Fruit fly (Drosophila melanogaster) whole organism, embryonic: ENCODE results near the gene RhoGAPp190.
A peak's percentile ranks its signal among the peaks of the same experiment; 100 is the strongest.

Source experiments
- CG14050 ChIP-seq: fragments of 200-800 bp; sonication (Bioruptor generic); IDR thresholded peaks from 3 replicates; pipeline ENCODE4 v1.3.6; 2022; ENCODE audit warnings: missing biosample characterization, missing genetic modification characterization
- CG14441 ChIP-seq: fragments of 200-800 bp; sonication (Bioruptor generic); IDR thresholded peaks from 2 replicates; pipeline ENCODE4 v1.3.6; 2022; ENCODE audit warnings: missing biosample characterization, missing genetic modification characterization
- CG15479 ChIP-seq: fragments of 200-800 bp; sonication (Bioruptor generic); optimal IDR thresholded peaks from 3 replicates; lab custom pipeline; 2019; ENCODE audit warnings: missing biosample characterization, mild to moderate bottlenecking, missing genetic modification characterization, moderate library complexity
- CG1603 ChIP-seq: fragments of 200-800 bp; sonication (Bioruptor generic); optimal IDR thresholded peaks from 2 replicates; lab custom pipeline; 2019; ENCODE audit warnings: missing biosample characterization, mild to moderate bottlenecking, missing genetic modification characterization, moderate library complexity
- CG17612 ChIP-seq: fragments of 200-800 bp; sonication (Bioruptor generic); IDR thresholded peaks from 2 replicates; pipeline ENCODE4 v1.3.6; 2022; ENCODE audit warnings: missing biosample characterization, missing genetic modification characterization
- CG17802 ChIP-seq: fragments of 200-800 bp; sonication (Bioruptor generic); optimal IDR thresholded peaks from 2 replicates; lab custom pipeline; 2018; ENCODE audit warnings: missing biosample characterization, mild to moderate bottlenecking, missing genetic modification characterization, moderate library complexity
- CG18011 ChIP-seq: fragments of 200-800 bp; sonication (Bioruptor generic); optimal IDR thresholded peaks from 2 replicates; lab custom pipeline; 2017; ENCODE audit warnings: missing biosample characterization, missing genetic modification characterization, mild to moderate bottlenecking, moderate library complexity, missing genotype
- CG18262 ChIP-seq: fragments of 200-800 bp; optimal IDR thresholded peaks from 3 replicates; lab custom pipeline; 2019; ENCODE audit warnings: missing biosample characterization, mild to moderate bottlenecking, missing genetic modification characterization, moderate library complexity
- CG2116 ChIP-seq: fragments of 200-800 bp; sonication (Bioruptor generic); optimal IDR thresholded peaks from 3 replicates; lab custom pipeline; 2018; ENCODE audit warnings: missing biosample characterization, mild to moderate bottlenecking, missing genetic modification characterization
- CG2202 ChIP-seq: fragments of 200-800 bp; sonication (Bioruptor generic); optimal IDR thresholded peaks from 2 replicates; lab custom pipeline; 2018; ENCODE audit warnings: missing biosample characterization, mild to moderate bottlenecking, missing genetic modification characterization
- CG3163 ChIP-seq: fragments of 200-800 bp; sonication (Bioruptor generic); optimal IDR thresholded peaks from 3 replicates; lab custom pipeline; 2016; ENCODE audit warnings: missing biosample characterization, missing genetic modification characterization
- CG34376 ChIP-seq: fragments of 200-800 bp; sonication (Bioruptor generic); optimal IDR thresholded peaks from 2 replicates; lab custom pipeline; 2018; ENCODE audit warnings: missing biosample characterization, mild to moderate bottlenecking, missing genetic modification characterization
- CG43689 ChIP-seq: fragments of 200-800 bp; sonication (Bioruptor generic); IDR thresholded peaks from 2 replicates; pipeline ENCODE4 v1.3.6; 2022; ENCODE audit warnings: missing biosample characterization, missing genetic modification characterization
- CG7271 ChIP-seq: fragments of 200-800 bp; sonication (Bioruptor generic); optimal IDR thresholded peaks from 2 replicates; lab custom pipeline; 2018; ENCODE audit warnings: missing biosample characterization, mild to moderate bottlenecking, missing genetic modification characterization, moderate library complexity
- CG7928 ChIP-seq: fragments of 200-800 bp; sonication (Bioruptor generic); optimal IDR thresholded peaks from 2 replicates; lab custom pipeline; 2017; ENCODE audit warnings: missing biosample characterization, mild to moderate bottlenecking, missing genetic modification characterization
- CG7963 ChIP-seq: fragments of 200-800 bp; sonication (Bioruptor generic); IDR thresholded peaks from 3 replicates; pipeline ENCODE4 v1.3.6; 2022; ENCODE audit warnings: missing biosample characterization, missing genetic modification characterization; ENCODE audit not compliant: partially characterized antibody
- CG8281 ChIP-seq: fragments of 200-800 bp; sonication (Bioruptor generic); optimal IDR thresholded peaks from 2 replicates; lab custom pipeline; 2018; ENCODE audit warnings: missing biosample characterization, mild to moderate bottlenecking, missing genetic modification characterization, moderate library complexity
- CG9215 ChIP-seq: fragments of 200-800 bp; sonication (Bioruptor generic); IDR thresholded peaks from 2 replicates; pipeline ENCODE4 v1.3.6; 2022; ENCODE audit warnings: missing biosample characterization, missing genetic modification characterization
- D ChIP-seq, 2 experiments: fragments of 200-800 bp in 1 of 2; fragments of >200 bp in 1 of 2; sonication (Bioruptor generic) in 1 of 2; optimal IDR thresholded peaks; 2 replicates in 1 of 2; 3 replicates in 1 of 2; lab custom pipeline; 2017; ENCODE audit warnings: mild to moderate bottlenecking in 1 of 2, missing biosample characterization in 1 of 2, missing genetic modification characterization in 1 of 2, missing genetic modification reagents in 1 of 2
- Hey ChIP-seq: fragments of 200-800 bp; sonication (Bioruptor generic); optimal IDR thresholded peaks from 3 replicates; lab custom pipeline; 2018; ENCODE audit warnings: missing biosample characterization, mild to moderate bottlenecking, missing genetic modification characterization
- Lim3 ChIP-seq: fragments of 200-800 bp; sonication (Bioruptor generic); IDR thresholded peaks from 2 replicates; pipeline ENCODE4 v1.3.6; 2022; ENCODE audit warnings: missing biosample characterization, missing genetic modification characterization
- Nf-YA ChIP-seq: fragments of 200-800 bp; sonication (Bioruptor generic); IDR thresholded peaks from 2 replicates; pipeline ENCODE4 v1.3.6; 2022; ENCODE audit warnings: missing biosample characterization, missing genetic modification characterization
- Oaz ChIP-seq: fragments of 200-800 bp; sonication (Bioruptor generic); IDR thresholded peaks from 2 replicates; pipeline ENCODE4 v1.3.6; 2022; ENCODE audit warnings: missing biosample characterization, missing genetic modification characterization
- cg ChIP-seq: fragments of 200-800 bp; sonication (Bioruptor generic); optimal IDR thresholded peaks from 3 replicates; lab custom pipeline; 2019; ENCODE audit warnings: missing biosample characterization, mild to moderate bottlenecking, missing genetic modification characterization, moderate library complexity
- chm ChIP-seq: fragments of 200-800 bp; sonication (Bioruptor generic); IDR thresholded peaks from 2 replicates; pipeline ENCODE4 v1.3.6; 2022; ENCODE audit warnings: missing biosample characterization, missing genetic modification characterization
- ci ChIP-seq: fragments of 200-800 bp; sonication (Bioruptor generic); IDR thresholded peaks from 3 replicates; pipeline ENCODE4 v1.3.6; 2022; ENCODE audit warnings: missing biosample characterization, missing genetic modification characterization
- dysf ChIP-seq: fragments of 200-800 bp; sonication (Bioruptor generic); IDR thresholded peaks from 3 replicates; pipeline ENCODE4 v1.3.6; 2022; ENCODE audit warnings: missing biosample characterization, missing genetic modification characterization
- fd96Cb ChIP-seq: fragments of 200-800 bp; sonication (Bioruptor generic); optimal IDR thresholded peaks from 2 replicates; lab custom pipeline; 2018; ENCODE audit warnings: missing biosample characterization, mild to moderate bottlenecking, missing genetic modification characterization, moderate library complexity
- ind ChIP-seq: fragments of 200-800 bp; sonication (Bioruptor generic); optimal IDR thresholded peaks from 3 replicates; lab custom pipeline; 2016; ENCODE audit warnings: missing biosample characterization, missing genetic modification characterization
- insv ChIP-seq, 2 experiments: fragments of 200-800 bp; sonication (Bioruptor generic); optimal IDR thresholded peaks; 3 replicates each; lab custom pipeline; 2016 to 2018; ENCODE audit warnings: missing biosample characterization in 2 of 2, missing genetic modification characterization in 2 of 2
- lilli ChIP-seq: fragments of 200-800 bp; sonication (Bioruptor generic); optimal IDR thresholded peaks from 3 replicates; lab custom pipeline; 2016; ENCODE audit warnings: missing biosample characterization, missing genetic modification characterization
- lola ChIP-seq, 3 experiments: fragments of >200 bp in 2 of 3; fragments of 200-800 bp in 1 of 3; sonication (Bioruptor generic) in 1 of 3; optimal IDR thresholded peaks; 2 replicates each; lab custom pipeline; 2017 to 2019; ENCODE audit warnings: missing biosample characterization in 3 of 3, missing genetic modification characterization in 3 of 3, mild to moderate bottlenecking in 1 of 3, moderate library complexity in 1 of 3
- nerfin-2 ChIP-seq: fragments of 200-800 bp; sonication (Bioruptor generic); IDR thresholded peaks from 2 replicates; pipeline ENCODE4 v1.3.6; 2022; ENCODE audit warnings: missing biosample characterization, missing genetic modification characterization; ENCODE audit not compliant: partially characterized antibody
- odd ChIP-seq: fragments of 200-800 bp; sonication (Bioruptor generic); optimal IDR thresholded peaks from 2 replicates; lab custom pipeline; 2017; ENCODE audit warnings: missing biosample characterization, mild to moderate bottlenecking, missing genetic modification characterization
- otp ChIP-seq: fragments of 200-800 bp; sonication (Bioruptor generic); IDR thresholded peaks from 3 replicates; pipeline ENCODE4, ENCODE4 v1.3.6; 2022; ENCODE audit warnings: missing biosample characterization, missing genetic modification characterization
- sens-2 ChIP-seq: fragments of 200-800 bp; sonication (Bioruptor generic); IDR thresholded peaks from 2 replicates; pipeline ENCODE4 v1.3.6; 2022; ENCODE audit warnings: missing biosample characterization, missing genetic modification characterization
- sob ChIP-seq: fragments of 200-800 bp; sonication (Bioruptor generic); IDR thresholded peaks from 2 replicates; pipeline ENCODE4 v1.3.6; 2022; ENCODE audit warnings: missing biosample characterization, missing genetic modification characterization
- stwl ChIP-seq: fragments of 200-800 bp; sonication (Bioruptor generic); optimal IDR thresholded peaks from 3 replicates; lab custom pipeline; 2018; ENCODE audit warnings: missing biosample characterization, mild to moderate bottlenecking, missing genetic modification characterization, moderate library complexity
- tna ChIP-seq: fragments of 200-800 bp; sonication (Bioruptor generic); IDR thresholded peaks from 2 replicates; pipeline ENCODE4 v1.3.6; 2022; ENCODE audit warnings: missing biosample characterization, missing genetic modification characterization; ENCODE audit not compliant: partially characterized antibody
- vnd ChIP-seq: fragments of 200-800 bp; sonication (Bioruptor generic); IDR thresholded peaks from 3 replicates; pipeline ENCODE4 v1.3.6; 2022; ENCODE audit warnings: missing biosample characterization, missing genetic modification characterization; ENCODE audit not compliant: partially characterized antibody

Gene RhoGAPp190

DNA sequence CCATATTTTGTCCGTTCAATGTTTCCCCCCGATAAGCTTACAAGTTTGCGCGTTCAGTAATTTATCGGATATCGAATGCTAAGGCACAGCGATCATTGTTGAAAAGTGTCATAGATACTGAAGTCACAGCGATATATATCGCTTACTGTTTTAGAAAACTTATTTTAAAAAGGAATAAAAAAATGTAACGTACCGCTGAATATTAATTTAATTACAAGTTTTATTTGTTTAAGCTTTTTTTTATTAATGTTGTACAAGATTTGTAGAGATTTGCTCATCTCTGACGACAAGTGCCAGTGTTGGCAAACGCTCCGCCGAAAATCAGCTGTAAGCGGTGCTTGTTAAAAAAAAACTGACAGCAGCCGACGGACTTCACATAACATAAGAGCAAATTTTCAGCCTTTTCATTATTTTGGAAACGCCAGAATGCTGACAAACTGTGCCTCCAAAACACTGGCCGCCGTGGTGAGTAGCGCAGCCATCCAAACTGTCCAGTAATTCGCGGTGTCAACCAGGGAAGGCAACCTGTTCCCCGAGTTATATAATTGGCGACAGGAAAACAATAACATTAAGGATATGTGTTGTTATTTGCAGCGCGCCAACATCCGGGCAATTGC lies 20.3 kb downstream of the RhoGAPp190 start, which contains the start of the genes corolla and ND-24 (continued):
- peak; percentile 68 for TF ChIP-seq CG18262 (tag; lab: Kevin White, UChicago)
- peak; percentile 89 for TF ChIP-seq CG2116 (GFP tag; lab: Kevin White, UChicago)
- TF ChIP-seq lilli (GFP tag; lab: Kevin White, UChicago), result peak; percentile 93
- TF ChIP-seq Lim3 (GFP tag; lab: Robert Waterston, UW), result peak; percentile 49; the same call in 1 of the 2 replicates
- peak; percentile 59 for TF ChIP-seq CG43689 (GFP tag; lab: Robert Waterston, UW)
- TF ChIP-seq vnd (GFP tag; lab: Robert Waterston, UW), result peak; percentile 85
- TF ChIP-seq Oaz, result peak; percentile 62
- TF ChIP-seq CG2202 (tag; lab: Kevin White, UChicago), result peak; percentile 41
- no peak for TF ChIP-seq D (optimal IDR thresholded peaks at IDR 0.05; lab: Kevin White, UChicago)
- peak; percentile 63 for TF ChIP-seq D (GFP tag; optimal IDR thresholded peaks at IDR 0.05; lab: Kevin White, UChicago)
- TF ChIP-seq CG17802 (tag; lab: Kevin White, UChicago), result peak; percentile 53
- TF ChIP-seq Hey (tag; lab: Kevin White, UChicago), result no peak
- peak; percentile 53 for TF ChIP-seq CG3163
- TF ChIP-seq odd (GFP tag; lab: Kevin White, UChicago), result no peak
- peak; percentile 73 for TF ChIP-seq Nf-YA (GFP tag; lab: Robert Waterston, UW)
- peak; percentile 93 for TF ChIP-seq sob
- TF ChIP-seq ci (GFP tag; lab: Robert Waterston, UW), result peak; percentile 84
- peak; percentile 70 for TF ChIP-seq CG7963 (GFP tag; lab: Robert Waterston, UW)
- TF ChIP-seq nerfin-2 (GFP tag; lab: Robert Waterston, UW), result peak; percentile 58
- peak; percentile 83 for TF ChIP-seq dysf (GFP tag; lab: Robert Waterston, UW)
- peak; percentile 48; the same call in 1 of the 2 replicates for TF ChIP-seq sens-2 (GFP tag; lab: Robert Waterston, UW)
- peak; percentile 74 for TF ChIP-seq fd96Cb
- TF ChIP-seq CG14441 (GFP tag; lab: Robert Waterston, UW), result peak; percentile 87
- peak; percentile 75 for TF ChIP-seq CG14050 (GFP tag; lab: Robert Waterston, UW)
- no peak for TF ChIP-seq CG15479
- no peak for TF ChIP-seq CG8281 (tag; lab: Kevin White, UChicago)
- TF ChIP-seq CG7928 (GFP tag; lab: Kevin White, UChicago), result peak; percentile 13
- peak; percentile 79 for TF ChIP-seq CG17612
- TF ChIP-seq otp, result peak; percentile 59; the same call in 1 of the 3 replicates
- peak; percentile 67 for TF ChIP-seq CG34376
- TF ChIP-seq ind (GFP tag; lab: Kevin White, UChicago), result peak; percentile 87
- peak; percentile 77 for TF ChIP-seq stwl (tag; lab: Kevin White, UChicago)
- TF ChIP-seq CG9215 (GFP tag; lab: Robert Waterston, UW), result peak; percentile 85
- peak in 1 of 3 experiments; percentile 75 for TF ChIP-seq lola (GFP tag; optimal IDR thresholded peaks at IDR 0.05; lab: Kevin White, UChicago)
- peak; percentile 65 for TF ChIP-seq CG1603 (tag; lab: Kevin White, UChicago)
- TF ChIP-seq tna (GFP tag; lab: Robert Waterston, UW), result peak; percentile 60; the same call in 1 of the 2 replicates
- no peak for TF ChIP-seq insv (GFP tag; optimal IDR thresholded peaks at IDR 0.05; lab: Kevin White, UChicago)
- TF ChIP-seq CG7271, result peak; percentile 49
- no peak for TF ChIP-seq cg (GFP tag; lab: Kevin White, UChicago)
- TF ChIP-seq CG18011 (GFP tag; lab: Kevin White, UChicago), result peak; percentile 70
- TF ChIP-seq chm (GFP tag; lab: Robert Waterston, UW), result peak; percentile 70
- TF ChIP-seq, all 482 proteins: peak for 386
